Fruit fly (Drosophila melanogaster) whole organism, wandering third instar larva: ENCODE data around the gene CG7329.

ENCODE experiments used
- Dfd ChIP-seq: fragments of >200 bp; optimal IDR thresholded peaks from 2 replicates; lab custom pipeline; 2017; ENCODE audit warnings: missing biosample characterization, missing genetic modification characterization
- Mio ChIP-seq: sonication (Bioruptor generic); optimal IDR thresholded peaks from 2 replicates; lab custom pipeline; 2016; ENCODE audit warnings: missing biosample characterization, missing genetic modification characterization

dm6 chr2L:10646726-10647125, 8.5 kb upstream of the CG7329 start:
- TF ChIP-seq Dfd (GFP tag; lab: Kevin White, UChicago) (no peak), Mio (GFP tag; lab: Kevin White, UChicago) (no peak)
